Worm (Caenorhabditis elegans) whole organism, L2 larva: ENCODE data around the gene umps-1.

Experiments used
- C34F6.9 ChIP-seq: fragments of 150-350 bp; optimal IDR thresholded peaks from 2 replicates; lab custom pipeline; 2014; ENCODE audit warnings: missing biosample characterization, missing genetic modification characterization
- F13H6.1 ChIP-seq: sonication (generic microtip); optimal IDR thresholded peaks from 2 replicates; lab custom pipeline; 2016; ENCODE audit warnings: missing genetic modification characterization, missing compliant biosample characterization
- R02D3.7 ChIP-seq: fragments of 150-350 bp; optimal IDR thresholded peaks from 2 replicates; lab custom pipeline; 2014; ENCODE audit warnings: missing biosample characterization, missing genetic modification characterization
- Y55F3AM.14 ChIP-seq: fragments of 200-800 bp; sonication (Bioruptor generic); optimal IDR thresholded peaks from 2 replicates; lab custom pipeline; 2018; ENCODE audit warnings: mild to moderate bottlenecking, missing genetic modification characterization, missing compliant biosample characterization
- ZK546.5 ChIP-seq: sonication (generic microtip); optimal IDR thresholded peaks from 2 replicates; lab custom pipeline; 2017; ENCODE audit warnings: missing biosample characterization, missing genetic modification characterization
- alr-1 ChIP-seq: fragments of 150-350 bp; optimal IDR thresholded peaks from 2 replicates; lab custom pipeline; 2014; ENCODE audit warnings: missing biosample characterization, missing genetic modification characterization
- aly-2 ChIP-seq: fragments of 150-350 bp; optimal IDR thresholded peaks from 2 replicates; lab custom pipeline; 2014; ENCODE audit warnings: missing biosample characterization, missing genetic modification characterization
- ama-1 ChIP-seq: fragments of 150-350 bp; optimal IDR thresholded peaks from 2 replicates; lab custom pipeline; 2018; ENCODE audit warnings: inconsistent platforms
- blmp-1 ChIP-seq: sonication (generic microtip); optimal IDR thresholded peaks from 2 replicates; lab custom pipeline; 2017; ENCODE audit warnings: missing genetic modification characterization, mild to moderate bottlenecking, missing compliant biosample characterization, antibody characterized with exemption, moderate library complexity; ENCODE audit not compliant: insufficient read depth
- ceh-16 ChIP-seq: fragments of 150-350 bp; optimal IDR thresholded peaks from 2 replicates; lab custom pipeline; 2014; ENCODE audit warnings: missing biosample characterization, missing genetic modification characterization
- ceh-82 ChIP-seq: fragments of 150-350 bp; optimal IDR thresholded peaks from 2 replicates; lab custom pipeline; 2014; ENCODE audit warnings: missing biosample characterization, missing genetic modification characterization
- crh-2 ChIP-seq: sonication (generic microtip); optimal IDR thresholded peaks from 2 replicates; lab custom pipeline; 2017; ENCODE audit warnings: missing biosample characterization, missing genetic modification characterization
- dmd-4 ChIP-seq: sonication (generic microtip); optimal IDR thresholded peaks from 2 replicates; lab custom pipeline; 2017; ENCODE audit warnings: missing biosample characterization, missing genetic modification characterization
- egl-27 ChIP-seq: sonication (generic microtip); optimal IDR thresholded peaks from 3 replicates; lab custom pipeline; 2017; ENCODE audit warnings: missing biosample characterization, missing genetic modification reagents, missing genetic modification characterization
- elt-1 ChIP-seq: fragments of 150-350 bp; optimal IDR thresholded peaks from 2 replicates; lab custom pipeline; 2014; ENCODE audit warnings: missing biosample characterization, missing genetic modification characterization
- elt-3 ChIP-seq: sonication (generic microtip); optimal IDR thresholded peaks from 2 replicates; lab custom pipeline; 2017; ENCODE audit warnings: missing biosample characterization, missing genetic modification characterization
- fos-1 ChIP-seq: fragments of 150-350 bp; optimal IDR thresholded peaks from 2 replicates; lab custom pipeline; 2014; ENCODE audit warnings: missing biosample characterization, missing genetic modification characterization
- gmeb-1 ChIP-seq: fragments of 150-350 bp; optimal IDR thresholded peaks from 2 replicates; lab custom pipeline; 2014; ENCODE audit warnings: missing biosample characterization, missing genetic modification characterization
- lin-11 ChIP-seq: fragments of 150-350 bp; sonication (generic microtip); optimal IDR thresholded peaks from 2 replicates; lab custom pipeline; 2014; ENCODE audit warnings: missing biosample characterization, missing genetic modification characterization, inconsistent platforms, mixed read lengths
- lin-13 ChIP-seq: fragments of 150-350 bp; optimal IDR thresholded peaks from 2 replicates; lab custom pipeline; 2014; ENCODE audit warnings: missing biosample characterization, missing genetic modification reagents, missing genetic modification characterization
- lin-39 ChIP-seq: fragments of 150-350 bp; optimal IDR thresholded peaks from 2 replicates; lab custom pipeline; 2014; ENCODE audit warnings: missing biosample characterization, missing genetic modification reagents, missing genetic modification characterization
- lsy-2 ChIP-seq, 2 experiments: fragments of 150-350 bp in 1 of 2; sonication (generic microtip) in 1 of 2; optimal IDR thresholded peaks; 2 replicates each; lab custom pipeline; 2014 to 2017; ENCODE audit warnings: missing biosample characterization in 2 of 2, missing genetic modification characterization in 2 of 2
- mab-5 ChIP-seq: fragments of 150-350 bp; optimal IDR thresholded peaks from 2 replicates; lab custom pipeline; 2014; ENCODE audit warnings: missing biosample characterization, missing genetic modification characterization
- mbf-1 ChIP-seq: sonication (generic microtip); optimal IDR thresholded peaks from 2 replicates; lab custom pipeline; 2017; ENCODE audit warnings: missing biosample characterization, missing genetic modification characterization
- mdl-1 ChIP-seq, 2 experiments: fragments of 150-350 bp in 1 of 2; sonication (generic microtip) in 1 of 2; optimal IDR thresholded peaks; 2 replicates each; lab custom pipeline; 2017; ENCODE audit warnings: missing biosample characterization in 2 of 2, missing genetic modification characterization in 2 of 2
- nhr-10 ChIP-seq: sonication (generic microtip); optimal IDR thresholded peaks from 2 replicates; lab custom pipeline; 2017; ENCODE audit warnings: missing biosample characterization, missing genetic modification characterization
- nhr-11 ChIP-seq: fragments of 150-350 bp; optimal IDR thresholded peaks from 2 replicates; lab custom pipeline; 2014; ENCODE audit warnings: missing biosample characterization, missing genetic modification characterization
- nhr-12 ChIP-seq: fragments of 150-350 bp; optimal IDR thresholded peaks from 2 replicates; lab custom pipeline; 2014; ENCODE audit warnings: missing biosample characterization, missing genetic modification characterization
- nhr-129 ChIP-seq: fragments of 150-350 bp; optimal IDR thresholded peaks from 2 replicates; lab custom pipeline; 2014; ENCODE audit warnings: missing biosample characterization, missing genetic modification characterization
- nhr-21 ChIP-seq: fragments of 150-350 bp; optimal IDR thresholded peaks from 2 replicates; lab custom pipeline; 2014; ENCODE audit warnings: missing biosample characterization, missing genetic modification characterization
- nhr-23 ChIP-seq: fragments of 150-350 bp; optimal IDR thresholded peaks from 2 replicates; lab custom pipeline; 2014; ENCODE audit warnings: missing biosample characterization, missing genetic modification reagents, missing genetic modification characterization
- nhr-237 ChIP-seq: fragments of 150-350 bp; optimal IDR thresholded peaks from 2 replicates; lab custom pipeline; 2014; ENCODE audit warnings: missing biosample characterization, missing genetic modification characterization
- nhr-25 ChIP-seq: fragments of 150-350 bp; sonication (generic microtip); optimal IDR thresholded peaks from 3 replicates; lab custom pipeline; 2014; ENCODE audit warnings: missing biosample characterization, missing genetic modification characterization
- nhr-6 ChIP-seq: fragments of 150-350 bp; optimal IDR thresholded peaks from 2 replicates; lab custom pipeline; 2014; ENCODE audit warnings: missing biosample characterization, missing genetic modification characterization
- nhr-77 ChIP-seq: fragments of 150-350 bp; optimal IDR thresholded peaks from 2 replicates; lab custom pipeline; 2014; ENCODE audit warnings: missing biosample characterization, missing genetic modification characterization
- peb-1 ChIP-seq: fragments of 150-350 bp; optimal IDR thresholded peaks from 2 replicates; lab custom pipeline; 2014; ENCODE audit warnings: missing biosample characterization, missing genetic modification characterization
- sem-4 ChIP-seq: fragments of 150-350 bp; optimal IDR thresholded peaks from 2 replicates; lab custom pipeline; 2014; ENCODE audit warnings: missing biosample characterization, missing genetic modification reagents, missing genetic modification characterization
- skn-1 ChIP-seq: sonication (generic microtip); optimal IDR thresholded peaks from 2 replicates; lab custom pipeline; 2017; ENCODE audit warnings: missing biosample characterization, missing genetic modification characterization
- sma-3 ChIP-seq: sonication (generic microtip); optimal IDR thresholded peaks from 2 replicates; lab custom pipeline; 2016; ENCODE audit warnings: missing genetic modification reagents, missing genetic modification characterization, missing compliant biosample characterization
- sma-9 ChIP-seq, 2 experiments: fragments of 150-350 bp in 1 of 2; sonication (generic microtip) in 1 of 2; optimal IDR thresholded peaks; 2 replicates each; lab custom pipeline; 2014 to 2016; ENCODE audit warnings: missing genetic modification characterization in 2 of 2, mild to moderate bottlenecking in 1 of 2, missing biosample characterization in 1 of 2, missing compliant biosample characterization in 1 of 2, missing genetic modification reagents in 1 of 2, moderate library complexity in 1 of 2
- snpc-4 ChIP-seq: fragments of 150-350 bp; optimal IDR thresholded peaks from 2 replicates; lab custom pipeline; 2014; ENCODE audit warnings: missing biosample characterization, missing genetic modification characterization
- unc-39 ChIP-seq: fragments of 150-350 bp; optimal IDR thresholded peaks from 2 replicates; lab custom pipeline; 2014; ENCODE audit warnings: missing biosample characterization, missing genetic modification characterization
- unc-55 ChIP-seq: fragments of 150-350 bp; sonication (generic microtip); optimal IDR thresholded peaks from 3 replicates; lab custom pipeline; 2014; ENCODE audit warnings: missing biosample characterization, missing genetic modification reagents, missing genetic modification characterization
- unc-62 ChIP-seq: fragments of 150-350 bp; optimal IDR thresholded peaks from 2 replicates; lab custom pipeline; 2014; ENCODE audit warnings: missing biosample characterization, missing genetic modification reagents, missing genetic modification characterization
- zag-1 ChIP-seq: fragments of 150-350 bp; optimal IDR thresholded peaks from 2 replicates; lab custom pipeline; 2014; ENCODE audit warnings: missing biosample characterization, missing genetic modification characterization
- ztf-1 ChIP-seq: fragments of 200-800 bp; sonication (Bioruptor generic); conservative IDR thresholded peaks from 2 replicates; pipeline ENCODE4 v1.3.6; 2022; ENCODE audit warnings: missing genetic modification characterization, missing compliant biosample characterization
- ztf-11 ChIP-seq: sonication (generic microtip); optimal IDR thresholded peaks from 2 replicates; lab custom pipeline; 2017; ENCODE audit warnings: missing biosample characterization, missing genetic modification characterization
- ztf-4 ChIP-seq: fragments of 150-350 bp; optimal IDR thresholded peaks from 2 replicates; lab custom pipeline; 2014; ENCODE audit warnings: missing biosample characterization, missing genetic modification characterization

The umps-1 gene

DNA sequence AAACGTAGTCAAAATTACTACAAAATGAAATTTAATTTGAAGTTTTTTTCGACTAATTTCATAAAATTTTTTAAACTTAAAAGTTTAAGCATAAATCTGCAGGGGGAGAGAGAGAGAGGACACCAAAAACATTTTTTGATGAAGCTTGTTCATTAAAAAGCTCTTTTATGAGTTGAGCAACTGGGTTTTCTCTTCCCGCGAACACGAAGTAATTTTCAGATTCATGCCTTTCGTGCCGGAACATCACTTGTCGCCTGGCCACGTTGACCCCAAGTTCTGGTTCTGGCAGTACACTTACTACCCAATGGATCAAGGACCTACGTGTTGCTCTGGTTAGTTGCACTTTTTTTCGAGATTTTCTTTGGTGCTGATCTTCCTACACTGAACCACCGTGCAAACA lies 26.4 kb upstream of the umps-1 start:
- TF ChIP-seq unc-62 (GFP tag; lab: Kevin White, UChicago) (no peak), ztf-4 (no peak), nhr-10 (no peak), skn-1 (tag; lab: Kevin White, UChicago) (no peak), nhr-237 (tag; lab: Kevin White, UChicago) (no peak)

DNA sequence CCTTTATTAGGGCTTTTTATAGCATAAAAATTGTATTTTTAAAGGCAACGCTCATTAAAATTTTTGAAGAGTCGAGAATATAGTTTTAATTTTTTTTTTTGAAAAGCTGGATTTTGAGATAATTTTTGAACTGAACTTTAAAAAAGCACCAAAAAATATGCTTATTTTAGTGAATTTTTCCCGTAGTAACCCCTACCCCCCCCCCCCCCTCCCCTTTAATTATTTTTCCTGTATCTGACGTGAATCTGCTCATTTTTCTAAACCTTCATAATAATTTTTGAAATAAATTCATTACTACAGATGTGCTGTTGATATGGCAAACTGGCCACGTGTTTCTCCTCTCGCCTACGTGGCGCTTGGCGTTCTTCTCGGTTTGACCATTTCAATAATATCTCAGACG lies 24.0 kb upstream of the umps-1 start, which contains the start of gene C38H2.2:
Gene C38H2.2 (plus strand): TSS at position 301 of the 400 bp plus-strand sequence.
- TF ChIP-seq crh-2 (tag; lab: Kevin White, UChicago), result no peak
- TF ChIP-seq C34F6.9 (tag; lab: Kevin White, UChicago), result no peak
- TF ChIP-seq ceh-16 (tag; lab: Kevin White, UChicago), result no peak
- no peak for TF ChIP-seq nhr-77 (tag; lab: Kevin White, UChicago)
- TF ChIP-seq fos-1 (tag; lab: Kevin White, UChicago), result no peak
- no peak for TF ChIP-seq egl-27 (tag; lab: Kevin White, UChicago)
- no peak for TF ChIP-seq zag-1 (tag; lab: Kevin White, UChicago)
- no peak for TF ChIP-seq mab-5 (tag; lab: Kevin White, UChicago)
- TF ChIP-seq ztf-1 (GFP tag; lab: Robert Waterston, UW), result no peak

DNA sequence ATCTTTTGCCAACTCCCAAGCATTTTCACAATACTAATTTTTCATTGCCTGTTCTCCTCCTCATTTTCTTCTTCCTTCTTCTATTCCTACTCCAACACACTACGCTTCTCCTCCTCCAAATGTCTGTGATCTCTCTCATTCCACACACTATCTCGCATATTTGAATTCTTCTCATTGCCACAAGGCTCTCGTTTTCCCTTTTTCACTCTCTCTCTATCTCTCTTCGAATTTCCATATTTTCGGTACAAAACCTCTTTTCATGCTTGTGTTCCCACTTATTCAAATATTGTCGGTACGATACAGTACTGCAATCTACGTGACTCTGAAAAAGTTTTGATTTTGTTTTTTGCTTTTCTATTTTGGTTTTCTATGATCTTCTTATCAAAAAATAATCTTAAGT lies 23.2 kb upstream of the umps-1 start:
- TF ChIP-seq aly-2 (tag; lab: Kevin White, UChicago), result no peak
- no peak for TF ChIP-seq nhr-237 (tag; lab: Kevin White, UChicago)
- no peak for TF ChIP-seq mdl-1 (tag; optimal IDR thresholded peaks at IDR 0.05; lab: Kevin White, UChicago)
- no peak for TF ChIP-seq mbf-1 (tag; lab: Kevin White, UChicago)
- no peak for TF ChIP-seq snpc-4 (tag; lab: Kevin White, UChicago)
- no peak for TF ChIP-seq nhr-23
- no peak for TF ChIP-seq peb-1
- TF ChIP-seq ztf-4, result no peak
- TF ChIP-seq ZK546.5, result no peak
- no peak for TF ChIP-seq elt-1 (tag; lab: Kevin White, UChicago)
- peak; percentile 6 for TF ChIP-seq nhr-129 (tag; lab: Kevin White, UChicago)
- peak; percentile 0 for TF ChIP-seq crh-2 (tag; lab: Kevin White, UChicago)
- TF ChIP-seq nhr-10, result no peak
- TF ChIP-seq ztf-11 (tag; lab: Kevin White, UChicago), result no peak
- no peak for TF ChIP-seq unc-62 (GFP tag; lab: Kevin White, UChicago)
- no peak for TF ChIP-seq nhr-6
- TF ChIP-seq nhr-21 (tag; lab: Kevin White, UChicago), result no peak
- no peak for TF ChIP-seq nhr-11 (tag; lab: Kevin White, UChicago)
- TF ChIP-seq ztf-1 (GFP tag; lab: Robert Waterston, UW), result no peak
- no peak for TF ChIP-seq blmp-1 (tag; lab: Kevin White, UChicago)
- TF ChIP-seq ceh-16 (tag; lab: Kevin White, UChicago), result no peak
- peak; percentile 53 for TF ChIP-seq C34F6.9 (tag; lab: Kevin White, UChicago)
- no peak for TF ChIP-seq unc-39
- no peak for TF ChIP-seq egl-27 (tag; lab: Kevin White, UChicago)
- peak; percentile 12 for TF ChIP-seq sma-9 (GFP tag; optimal IDR thresholded peaks at IDR 0.05; lab: Kevin White, UChicago)
- TF ChIP-seq sma-9 (tag; optimal IDR thresholded peaks at IDR 0.05; lab: Kevin White, UChicago), result no peak
- TF ChIP-seq lsy-2 (tag; optimal IDR thresholded peaks at IDR 0.05; lab: Kevin White, UChicago), result peak in 1 of 2 experiments; percentile 18
- no peak for TF ChIP-seq zag-1 (tag; lab: Kevin White, UChicago)
- TF ChIP-seq unc-55, result peak; percentile 55
- TF ChIP-seq F13H6.1 (tag; lab: Kevin White, UChicago), result no peak
- no peak for TF ChIP-seq lin-13
- no peak for TF ChIP-seq R02D3.7
- no peak for TF ChIP-seq lin-39
- TF ChIP-seq skn-1 (tag; lab: Kevin White, UChicago), result no peak
- no peak for TF ChIP-seq sma-3 (GFP tag; lab: Kevin White, UChicago)
- TF ChIP-seq elt-3 (tag; lab: Kevin White, UChicago), result no peak
- no peak for TF ChIP-seq nhr-25 (tag; lab: Kevin White, UChicago)
- no peak for TF ChIP-seq dmd-4 (tag; lab: Kevin White, UChicago)
- TF ChIP-seq ceh-82 (tag; lab: Kevin White, UChicago), result no peak
- no peak for TF ChIP-seq mab-5 (tag; lab: Kevin White, UChicago)
- TF ChIP-seq alr-1 (tag; lab: Kevin White, UChicago), result no peak
- TF ChIP-seq fos-1 (tag; lab: Kevin White, UChicago), result peak; percentile 32
- TF ChIP-seq lin-11, result no peak
- TF ChIP-seq Y55F3AM.14 (GFP tag; lab: Kevin White, UChicago), result no peak
- no peak for TF ChIP-seq ama-1 (lab: Kevin White, UChicago)
- TF ChIP-seq nhr-12 (tag; lab: Kevin White, UChicago), result no peak
- no peak for TF ChIP-seq nhr-77 (tag; lab: Kevin White, UChicago)
- no peak for TF ChIP-seq sem-4 (tag; lab: Kevin White, UChicago)
- TF ChIP-seq gmeb-1 (tag; lab: Kevin White, UChicago), result no peak
